Worm (Caenorhabditis elegans) whole organism, L4 larva: ENCODE results near the gene srsx-27.

ENCODE experiments used
- D1046.2 ChIP-seq: fragments of 200-800 bp; sonication (Bioruptor generic); IDR thresholded peaks from 2 replicates; pipeline ENCODE4 v1.3.6; 2022; ENCODE audit warnings: missing genetic modification characterization, missing compliant biosample characterization
- F26F4.8 ChIP-seq: fragments of 200-800 bp; sonication (Bioruptor generic); conservative IDR thresholded peaks from 2 replicates; pipeline ENCODE4 v1.3.6; 2022; ENCODE audit warnings: missing genetic modification characterization, missing compliant biosample characterization
- F37D6.2 ChIP-seq: sonication (generic microtip); optimal IDR thresholded peaks from 2 replicates; lab custom pipeline; 2016; ENCODE audit warnings: mild to moderate bottlenecking, missing genetic modification characterization, missing compliant biosample characterization
- T20F7.1 ChIP-seq: fragments of 200-800 bp; sonication (Bioruptor generic); optimal IDR thresholded peaks from 2 replicates; lab custom pipeline; 2018; ENCODE audit warnings: mild to moderate bottlenecking, missing genetic modification characterization, missing compliant biosample characterization
- Y105C5A.15 ChIP-seq: fragments of 200-800 bp; sonication (Bioruptor generic); IDR thresholded peaks from 2 replicates; pipeline ENCODE4 v1.3.6; 2022; ENCODE audit warnings: missing genetic modification characterization, missing compliant biosample characterization
- Y5F2A.4 ChIP-seq: fragments of 200-800 bp; sonication (Bioruptor generic); optimal IDR thresholded peaks from 2 replicates; lab custom pipeline; 2018; ENCODE audit warnings: mild to moderate bottlenecking, missing genetic modification characterization, missing compliant biosample characterization
- aha-1 ChIP-seq: fragments of 150-350 bp; peaks from one replicate; lab custom pipeline; 2014; ENCODE audit warnings: missing biosample characterization, missing genetic modification characterization
- aly-2 ChIP-seq: sonication (generic microtip); optimal IDR thresholded peaks from 2 replicates; lab custom pipeline; 2018; ENCODE audit warnings: missing biosample characterization, missing genetic modification characterization
- ama-1 ChIP-seq: fragments of 150-350 bp; optimal IDR thresholded peaks from 2 replicates; lab custom pipeline; 2014; ENCODE audit warnings: inconsistent platforms, mixed read lengths
- ceh-20 ChIP-seq: fragments of 200-800 bp; sonication (Bioruptor generic); IDR thresholded peaks from 2 replicates; pipeline ENCODE4 v1.3.6; 2022; ENCODE audit warnings: missing genetic modification reagents, missing genetic modification characterization, missing compliant biosample characterization
- ceh-32 ChIP-seq: sonication (generic microtip); optimal IDR thresholded peaks from 2 replicates; lab custom pipeline; 2016; ENCODE audit warnings: mild to moderate bottlenecking, missing genetic modification characterization, missing compliant biosample characterization; ENCODE audit not compliant: poor library complexity
- ceh-44 ChIP-seq: fragments of 200-800 bp; sonication (Bioruptor generic); IDR thresholded peaks from 2 replicates; pipeline ENCODE4 v1.3.6; 2022; ENCODE audit warnings: missing genetic modification reagents, missing genetic modification characterization, missing compliant biosample characterization
- ceh-62 ChIP-seq: sonication (generic microtip); optimal IDR thresholded peaks from 2 replicates; lab custom pipeline; 2017; ENCODE audit warnings: missing biosample characterization, missing genetic modification characterization
- ceh-82 ChIP-seq: sonication (generic microtip); optimal IDR thresholded peaks from 2 replicates; lab custom pipeline; 2017; ENCODE audit warnings: missing biosample characterization, missing genetic modification characterization
- ctbp-1 ChIP-seq: fragments of 200-800 bp; sonication (Bioruptor generic); IDR thresholded peaks from 2 replicates; pipeline ENCODE4 v1.3.6; 2022; ENCODE audit warnings: missing genetic modification reagents, missing genetic modification characterization, missing compliant biosample characterization
- daf-16 ChIP-seq, 3 experiments: sonication (generic microtip); optimal IDR thresholded peaks; 2 replicates each; lab custom pipeline; 2016 to 2017; ENCODE audit warnings: missing genetic modification characterization in 3 of 3, missing genetic modification reagents in 3 of 3, mild to moderate bottlenecking in 2 of 3, missing compliant biosample characterization in 2 of 3, missing biosample characterization in 1 of 3, moderate library complexity in 1 of 3
- daf-19 ChIP-seq: fragments of 200-800 bp; sonication (Bioruptor generic); conservative IDR thresholded peaks from 2 replicates; pipeline ENCODE4 v1.3.6; 2022; ENCODE audit warnings: missing genetic modification characterization, missing compliant biosample characterization
- daf-8 ChIP-seq: fragments of 200-800 bp; sonication (Bioruptor generic); IDR thresholded peaks from 2 replicates; pipeline ENCODE4 v1.3.6; 2022; ENCODE audit warnings: missing genetic modification characterization, missing compliant biosample characterization
- dmd-6 ChIP-seq: fragments of 200-800 bp; sonication (Bioruptor generic); IDR thresholded peaks from 2 replicates; pipeline ENCODE4 v1.3.6; 2022; ENCODE audit warnings: missing genetic modification reagents, missing genetic modification characterization, missing compliant biosample characterization
- dmd-9 ChIP-seq: fragments of 200-800 bp; sonication (Bioruptor generic); IDR thresholded peaks from 2 replicates; pipeline ENCODE4 v1.3.6; 2022; ENCODE audit warnings: missing genetic modification reagents, missing genetic modification characterization, missing compliant biosample characterization
- dve-1 ChIP-seq: sonication (generic microtip); optimal IDR thresholded peaks from 2 replicates; lab custom pipeline; 2017; ENCODE audit warnings: antibody characterized with exemption, mild to moderate bottlenecking, missing genetic modification characterization, missing compliant biosample characterization; ENCODE audit not compliant: insufficient read depth
- gei-8 ChIP-seq: fragments of 200-800 bp; sonication (Bioruptor generic); optimal IDR thresholded peaks from 2 replicates; lab custom pipeline; 2018; ENCODE audit warnings: mild to moderate bottlenecking, missing genetic modification characterization, missing compliant biosample characterization
- hlh-30 ChIP-seq: sonication (generic microtip); optimal IDR thresholded peaks from 2 replicates; lab custom pipeline; 2017; ENCODE audit warnings: antibody characterized with exemption, mild to moderate bottlenecking, missing genetic modification characterization, missing compliant biosample characterization; ENCODE audit not compliant: insufficient read depth
- lin-1 ChIP-seq: fragments of 200-800 bp; sonication (Bioruptor generic); IDR thresholded peaks from 2 replicates; pipeline ENCODE4 v1.3.6; 2022; ENCODE audit warnings: missing genetic modification reagents, missing genetic modification characterization, missing compliant biosample characterization
- lin-13 ChIP-seq: fragments of 150-350 bp; optimal IDR thresholded peaks from 2 replicates; lab custom pipeline; 2014; ENCODE audit warnings: missing biosample characterization, missing genetic modification reagents, missing genetic modification characterization
- lin-15B ChIP-seq: fragments of 150-350 bp; sonication (generic microtip); optimal IDR thresholded peaks from 3 replicates; lab custom pipeline; 2014; ENCODE audit warnings: missing biosample characterization, missing genetic modification characterization
- lin-39 ChIP-seq: fragments of 150-350 bp; optimal IDR thresholded peaks from 2 replicates; lab custom pipeline; 2014; ENCODE audit warnings: missing biosample characterization, missing genetic modification reagents, missing genetic modification characterization
- madf-5 ChIP-seq, 2 experiments: fragments of 200-800 bp; sonication (Bioruptor generic); IDR thresholded peaks; 2 replicates each; pipeline ENCODE4 v1.3.6; 2022; ENCODE audit warnings: missing compliant biosample characterization in 2 of 2, missing genetic modification characterization in 2 of 2
- mdl-1 ChIP-seq, 2 experiments: fragments of 150-350 bp in 1 of 2; sonication (generic microtip) in 1 of 2; optimal IDR thresholded peaks; 2 replicates each; lab custom pipeline; 2014 to 2017; ENCODE audit warnings: missing biosample characterization in 2 of 2, missing genetic modification characterization in 2 of 2
- mdt-29 ChIP-seq: fragments of 200-800 bp; sonication (Bioruptor generic); IDR thresholded peaks from 2 replicates; pipeline ENCODE4 v1.3.6; 2022; ENCODE audit warnings: missing genetic modification reagents, missing genetic modification characterization, missing compliant biosample characterization
- mep-1 ChIP-seq: fragments of 150-350 bp; sonication (generic microtip); optimal IDR thresholded peaks from 3 replicates; lab custom pipeline; 2014; ENCODE audit warnings: missing biosample characterization, missing genetic modification characterization
- mxl-3 ChIP-seq: fragments of 200-800 bp; sonication (Bioruptor generic); optimal IDR thresholded peaks from 2 replicates; lab custom pipeline; 2018; ENCODE audit warnings: mild to moderate bottlenecking, missing genetic modification characterization, missing compliant biosample characterization
- nhr-102 ChIP-seq: sonication (generic microtip); optimal IDR thresholded peaks from 2 replicates; lab custom pipeline; 2016; ENCODE audit warnings: mild to moderate bottlenecking, missing genetic modification characterization, moderate library complexity, missing compliant biosample characterization
- nhr-237 ChIP-seq: sonication (generic microtip); optimal IDR thresholded peaks from 2 replicates; lab custom pipeline; 2017; ENCODE audit warnings: missing biosample characterization, missing genetic modification characterization
- nhr-28 ChIP-seq: fragments of 150-350 bp; optimal IDR thresholded peaks from 2 replicates; lab custom pipeline; 2014; ENCODE audit warnings: missing biosample characterization, missing genetic modification characterization
- nhr-41 ChIP-seq: fragments of 200-800 bp; sonication (Bioruptor generic); IDR thresholded peaks from 2 replicates; pipeline ENCODE4 v1.3.6; 2022; ENCODE audit warnings: missing genetic modification reagents, missing genetic modification characterization, missing compliant biosample characterization
- nhr-48 ChIP-seq: sonication (generic microtip); optimal IDR thresholded peaks from 2 replicates; lab custom pipeline; 2016; ENCODE audit warnings: mild to moderate bottlenecking, missing genetic modification characterization, missing compliant biosample characterization
- nhr-77 ChIP-seq: fragments of 150-350 bp; optimal IDR thresholded peaks from 2 replicates; lab custom pipeline; 2014; ENCODE audit warnings: missing biosample characterization, missing genetic modification characterization
- php-3 ChIP-seq: fragments of 200-800 bp; sonication (Bioruptor generic); IDR thresholded peaks from 2 replicates; pipeline ENCODE4 v1.3.6; 2022; ENCODE audit warnings: missing genetic modification reagents, missing genetic modification characterization, missing compliant biosample characterization
- pqm-1 ChIP-seq: sonication (generic microtip); optimal IDR thresholded peaks from 2 replicates; lab custom pipeline; 2017; ENCODE audit warnings: missing biosample characterization, missing genetic modification characterization
- skn-1 ChIP-seq: fragments of 150-350 bp; optimal IDR thresholded peaks from 2 replicates; lab custom pipeline; 2014; ENCODE audit warnings: missing biosample characterization, missing genetic modification characterization
- tag-97 ChIP-seq: fragments of 200-800 bp; sonication (Bioruptor generic); IDR thresholded peaks from 2 replicates; pipeline ENCODE4 v1.3.6; 2022; ENCODE audit warnings: missing genetic modification characterization, missing compliant biosample characterization
- tra-1 ChIP-seq: fragments of 200-800 bp; sonication (Bioruptor generic); IDR thresholded peaks from 2 replicates; pipeline ENCODE4 v1.3.6; 2022; ENCODE audit warnings: missing genetic modification reagents, missing genetic modification characterization, missing compliant biosample characterization
- unc-62 ChIP-seq, 3 experiments: fragments of 150-350 bp in 1 of 3; sonication (generic microtip); optimal IDR thresholded peaks in 2 of 3; peaks in 1 of 3; 1 replicate in 1 of 3; 2 replicates in 2 of 3; lab custom pipeline; 2014 to 2017; ENCODE audit warnings: missing biosample characterization in 3 of 3, missing genetic modification characterization in 3 of 3, missing genetic modification reagents in 3 of 3, missing genotype in 1 of 3
- vab-7 ChIP-seq: fragments of 200-800 bp; sonication (Bioruptor generic); IDR thresholded peaks from 2 replicates; pipeline ENCODE4 v1.3.6; 2022; ENCODE audit warnings: missing genetic modification reagents, missing genetic modification characterization, missing compliant biosample characterization
- zfp-2 ChIP-seq: sonication (generic microtip); optimal IDR thresholded peaks from 2 replicates; lab custom pipeline; 2016; ENCODE audit warnings: mild to moderate bottlenecking, missing genetic modification characterization, missing compliant biosample characterization
- ztf-7 ChIP-seq: fragments of 150-350 bp; optimal IDR thresholded peaks from 2 replicates; lab custom pipeline; 2014; ENCODE audit warnings: missing biosample characterization, missing genetic modification characterization

The srsx-27 gene

ce11 chrV:10159972-10160371 is 10.1 kb downstream of the srsx-27 start:
- TF ChIP-seq ctbp-1 (GFP tag; lab: Robert Waterston, UW), result no peak
- no peak for TF ChIP-seq D1046.2 (GFP tag; lab: Robert Waterston, UW)
- TF ChIP-seq ceh-20 (GFP tag; lab: Robert Waterston, UW), result no peak
- no peak for TF ChIP-seq nhr-102 (tag; lab: Kevin White, UChicago)
- TF ChIP-seq nhr-237 (tag; lab: Kevin White, UChicago), result no peak
- TF ChIP-seq nhr-77 (tag; lab: Kevin White, UChicago), result peak; percentile 31
- peak; percentile 54 for TF ChIP-seq nhr-28 (tag; lab: Kevin White, UChicago)
- no peak for TF ChIP-seq skn-1 (tag; lab: Kevin White, UChicago)
- peak; percentile 42 for TF ChIP-seq hlh-30 (tag; lab: Kevin White, UChicago)
- TF ChIP-seq nhr-41 (GFP tag; lab: Robert Waterston, UW), result no peak
- TF ChIP-seq gei-8 (GFP tag; lab: Kevin White, UChicago), result no peak
- peak; percentile 82 for TF ChIP-seq dmd-6 (GFP tag; lab: Robert Waterston, UW)
- no peak for TF ChIP-seq daf-16 (GFP tag; optimal IDR thresholded peaks at IDR 0.05; lab: Kevin White, UChicago)
- peak; percentile 66 for TF ChIP-seq daf-16 (tag; optimal IDR thresholded peaks at IDR 0.05; lab: Kevin White, UChicago)
- TF ChIP-seq ama-1 (lab: Kevin White, UChicago), result no peak
- peak; percentile 1 for TF ChIP-seq pqm-1 (tag; lab: Kevin White, UChicago)
- TF ChIP-seq madf-5 (GFP tag; IDR thresholded peaks at IDR 0.05; lab: Robert Waterston, UW), result no peak
- TF ChIP-seq php-3 (GFP tag; lab: Robert Waterston, UW), result peak; percentile 87
- peak in 1 of 2 experiments; percentile 64 for TF ChIP-seq mdl-1 (tag; optimal IDR thresholded peaks at IDR 0.05; lab: Kevin White, UChicago)
- no peak for TF ChIP-seq zfp-2
- peak; percentile 64 for TF ChIP-seq dve-1 (tag; lab: Kevin White, UChicago)
- TF ChIP-seq lin-39, result no peak
- TF ChIP-seq, all 104 proteins: peak for 9

- no peak for TF ChIP-seq vab-7 (GFP tag; lab: Robert Waterston, UW)
- TF ChIP-seq nhr-77 (tag; lab: Kevin White, UChicago), result peak; percentile 35
- no peak for TF ChIP-seq ceh-62 (tag; lab: Kevin White, UChicago)
- TF ChIP-seq daf-8 (GFP tag; lab: Robert Waterston, UW), result no peak
- no peak for TF ChIP-seq lin-15B (tag; lab: Kevin White, UChicago)
- TF ChIP-seq lin-1 (GFP tag; lab: Robert Waterston, UW), result peak; percentile 71; the same call in 1 of the 2 replicates
- TF ChIP-seq ceh-44, result no peak
- TF ChIP-seq T20F7.1 (GFP tag; lab: Kevin White, UChicago), result no peak
- no peak for TF ChIP-seq dmd-9 (GFP tag; lab: Robert Waterston, UW)
- TF ChIP-seq lin-13 (GFP tag; lab: Kevin White, UChicago), result peak; percentile 16
- TF ChIP-seq tra-1 (GFP tag; lab: Robert Waterston, UW), result peak; percentile 68; the same call in 1 of the 2 replicates
- peak; percentile 88 for TF ChIP-seq nhr-28 (tag; lab: Kevin White, UChicago)
- peak; percentile 18 for TF ChIP-seq nhr-48 (tag; lab: Kevin White, UChicago)
- no peak for TF ChIP-seq D1046.2 (GFP tag; lab: Robert Waterston, UW)
- TF ChIP-seq aly-2, result no peak
- no peak for TF ChIP-seq F37D6.2 (tag; lab: Kevin White, UChicago)
- no peak for TF ChIP-seq ceh-32
- TF ChIP-seq dve-1 (tag; lab: Kevin White, UChicago), result peak; percentile 70
- peak in 1 of 2 experiments; percentile 77 for TF ChIP-seq mdl-1 (tag; optimal IDR thresholded peaks at IDR 0.05; lab: Kevin White, UChicago)
- peak; percentile 93 for TF ChIP-seq pqm-1 (tag; lab: Kevin White, UChicago)
- no peak for TF ChIP-seq F26F4.8 (GFP tag; lab: Robert Waterston, UW)
- TF ChIP-seq ctbp-1 (GFP tag; lab: Robert Waterston, UW), result no peak
- no peak for TF ChIP-seq ceh-82 (tag; lab: Kevin White, UChicago)
- peak; percentile 73 for TF ChIP-seq aha-1
- TF ChIP-seq mxl-3 (GFP tag; lab: Kevin White, UChicago), result peak; percentile 76
- 0 out of 2 replicates have a peak, but pooled peaks have one; percentile 32 for TF ChIP-seq mdt-29
- TF ChIP-seq Y5F2A.4, result no peak
- TF ChIP-seq ztf-7 (tag; lab: Kevin White, UChicago), result no peak
- no peak for TF ChIP-seq Y105C5A.15
- no peak for TF ChIP-seq tag-97 (GFP tag; lab: Robert Waterston, UW)
- TF ChIP-seq unc-62 (GFP tag; optimal IDR thresholded peaks at IDR 0.05 in 1 of 2; lab: Kevin White, UChicago), result peak in 1 of 2 experiments; percentile 89
- no peak for TF ChIP-seq unc-62 (tag; optimal IDR thresholded peaks at IDR 0.05; lab: Kevin White, UChicago)
- TF ChIP-seq daf-16 (GFP tag; optimal IDR thresholded peaks at IDR 0.05; lab: Kevin White, UChicago), result no peak
- TF ChIP-seq daf-16 (tag; optimal IDR thresholded peaks at IDR 0.05; lab: Kevin White, UChicago), result peak; percentile 66
- TF ChIP-seq daf-19 (GFP tag; lab: Robert Waterston, UW), result no peak
- TF ChIP-seq mep-1, result peak; percentile 36
- peak; percentile 95 for TF ChIP-seq dmd-6 (GFP tag; lab: Robert Waterston, UW)
Measured at ce11 chrV:10160954-10161353, 11.1 kb downstream of the srsx-27 start, which contains the start of gene C51E3.10. Gene C51E3.10, minus strand, starts transcription at chrV:10161134.
